Worm (Caenorhabditis elegans) whole organism, L2 larva: ENCODE data around the gene F16B3.3.

ENCODE experiments used
- C34F6.9 ChIP-seq: fragments of 150-350 bp; optimal IDR thresholded peaks from 2 replicates; lab custom pipeline; 2014; ENCODE audit warnings: missing biosample characterization, missing genetic modification characterization
- R02D3.7 ChIP-seq: fragments of 150-350 bp; optimal IDR thresholded peaks from 2 replicates; lab custom pipeline; 2014; ENCODE audit warnings: missing biosample characterization, missing genetic modification characterization
- Y55F3AM.14 ChIP-seq: fragments of 200-800 bp; sonication (Bioruptor generic); optimal IDR thresholded peaks from 2 replicates; lab custom pipeline; 2018; ENCODE audit warnings: mild to moderate bottlenecking, missing genetic modification characterization, missing compliant biosample characterization
- ZK546.5 ChIP-seq: sonication (generic microtip); optimal IDR thresholded peaks from 2 replicates; lab custom pipeline; 2017; ENCODE audit warnings: missing biosample characterization, missing genetic modification characterization
- alr-1 ChIP-seq: fragments of 150-350 bp; optimal IDR thresholded peaks from 2 replicates; lab custom pipeline; 2014; ENCODE audit warnings: missing biosample characterization, missing genetic modification characterization
- aly-2 ChIP-seq: fragments of 150-350 bp; optimal IDR thresholded peaks from 2 replicates; lab custom pipeline; 2014; ENCODE audit warnings: missing biosample characterization, missing genetic modification characterization
- ama-1 ChIP-seq: fragments of 150-350 bp; optimal IDR thresholded peaks from 2 replicates; lab custom pipeline; 2018; ENCODE audit warnings: inconsistent platforms
- blmp-1 ChIP-seq: sonication (generic microtip); optimal IDR thresholded peaks from 2 replicates; lab custom pipeline; 2017; ENCODE audit warnings: missing genetic modification characterization, mild to moderate bottlenecking, missing compliant biosample characterization, antibody characterized with exemption, moderate library complexity; ENCODE audit not compliant: insufficient read depth
- ceh-16 ChIP-seq: fragments of 150-350 bp; optimal IDR thresholded peaks from 2 replicates; lab custom pipeline; 2014; ENCODE audit warnings: missing biosample characterization, missing genetic modification characterization
- ceh-82 ChIP-seq: fragments of 150-350 bp; optimal IDR thresholded peaks from 2 replicates; lab custom pipeline; 2014; ENCODE audit warnings: missing biosample characterization, missing genetic modification characterization
- crh-2 ChIP-seq: sonication (generic microtip); optimal IDR thresholded peaks from 2 replicates; lab custom pipeline; 2017; ENCODE audit warnings: missing biosample characterization, missing genetic modification characterization
- dmd-4 ChIP-seq: sonication (generic microtip); optimal IDR thresholded peaks from 2 replicates; lab custom pipeline; 2017; ENCODE audit warnings: missing biosample characterization, missing genetic modification characterization
- egl-27 ChIP-seq: sonication (generic microtip); optimal IDR thresholded peaks from 3 replicates; lab custom pipeline; 2017; ENCODE audit warnings: missing biosample characterization, missing genetic modification reagents, missing genetic modification characterization
- elt-3 ChIP-seq: sonication (generic microtip); optimal IDR thresholded peaks from 2 replicates; lab custom pipeline; 2017; ENCODE audit warnings: missing biosample characterization, missing genetic modification characterization
- fos-1 ChIP-seq: fragments of 150-350 bp; optimal IDR thresholded peaks from 2 replicates; lab custom pipeline; 2014; ENCODE audit warnings: missing biosample characterization, missing genetic modification characterization
- gmeb-1 ChIP-seq: fragments of 150-350 bp; optimal IDR thresholded peaks from 2 replicates; lab custom pipeline; 2014; ENCODE audit warnings: missing biosample characterization, missing genetic modification characterization
- lin-11 ChIP-seq: fragments of 150-350 bp; sonication (generic microtip); optimal IDR thresholded peaks from 2 replicates; lab custom pipeline; 2014; ENCODE audit warnings: missing biosample characterization, missing genetic modification characterization, inconsistent platforms, mixed read lengths
- lin-13 ChIP-seq: fragments of 150-350 bp; optimal IDR thresholded peaks from 2 replicates; lab custom pipeline; 2014; ENCODE audit warnings: missing biosample characterization, missing genetic modification reagents, missing genetic modification characterization
- lsy-2 ChIP-seq, 2 experiments: fragments of 150-350 bp in 1 of 2; sonication (generic microtip) in 1 of 2; optimal IDR thresholded peaks; 2 replicates each; lab custom pipeline; 2014 to 2017; ENCODE audit warnings: missing biosample characterization in 2 of 2, missing genetic modification characterization in 2 of 2
- mab-5 ChIP-seq: fragments of 150-350 bp; optimal IDR thresholded peaks from 2 replicates; lab custom pipeline; 2014; ENCODE audit warnings: missing biosample characterization, missing genetic modification characterization
- mbf-1 ChIP-seq: sonication (generic microtip); optimal IDR thresholded peaks from 2 replicates; lab custom pipeline; 2017; ENCODE audit warnings: missing biosample characterization, missing genetic modification characterization
- mdl-1 ChIP-seq, 2 experiments: fragments of 150-350 bp in 1 of 2; sonication (generic microtip) in 1 of 2; optimal IDR thresholded peaks; 2 replicates each; lab custom pipeline; 2017; ENCODE audit warnings: missing biosample characterization in 2 of 2, missing genetic modification characterization in 2 of 2
- nhr-10 ChIP-seq: sonication (generic microtip); optimal IDR thresholded peaks from 2 replicates; lab custom pipeline; 2017; ENCODE audit warnings: missing biosample characterization, missing genetic modification characterization
- nhr-11 ChIP-seq: fragments of 150-350 bp; optimal IDR thresholded peaks from 2 replicates; lab custom pipeline; 2014; ENCODE audit warnings: missing biosample characterization, missing genetic modification characterization
- nhr-12 ChIP-seq: fragments of 150-350 bp; optimal IDR thresholded peaks from 2 replicates; lab custom pipeline; 2014; ENCODE audit warnings: missing biosample characterization, missing genetic modification characterization
- nhr-129 ChIP-seq: fragments of 150-350 bp; optimal IDR thresholded peaks from 2 replicates; lab custom pipeline; 2014; ENCODE audit warnings: missing biosample characterization, missing genetic modification characterization
- nhr-21 ChIP-seq: fragments of 150-350 bp; optimal IDR thresholded peaks from 2 replicates; lab custom pipeline; 2014; ENCODE audit warnings: missing biosample characterization, missing genetic modification characterization
- nhr-23 ChIP-seq: fragments of 150-350 bp; optimal IDR thresholded peaks from 2 replicates; lab custom pipeline; 2014; ENCODE audit warnings: missing biosample characterization, missing genetic modification reagents, missing genetic modification characterization
- nhr-237 ChIP-seq: fragments of 150-350 bp; optimal IDR thresholded peaks from 2 replicates; lab custom pipeline; 2014; ENCODE audit warnings: missing biosample characterization, missing genetic modification characterization
- nhr-25 ChIP-seq: fragments of 150-350 bp; sonication (generic microtip); optimal IDR thresholded peaks from 3 replicates; lab custom pipeline; 2014; ENCODE audit warnings: missing biosample characterization, missing genetic modification characterization
- nhr-6 ChIP-seq: fragments of 150-350 bp; optimal IDR thresholded peaks from 2 replicates; lab custom pipeline; 2014; ENCODE audit warnings: missing biosample characterization, missing genetic modification characterization
- nhr-77 ChIP-seq: fragments of 150-350 bp; optimal IDR thresholded peaks from 2 replicates; lab custom pipeline; 2014; ENCODE audit warnings: missing biosample characterization, missing genetic modification characterization
- peb-1 ChIP-seq: fragments of 150-350 bp; optimal IDR thresholded peaks from 2 replicates; lab custom pipeline; 2014; ENCODE audit warnings: missing biosample characterization, missing genetic modification characterization
- sem-4 ChIP-seq: fragments of 150-350 bp; optimal IDR thresholded peaks from 2 replicates; lab custom pipeline; 2014; ENCODE audit warnings: missing biosample characterization, missing genetic modification reagents, missing genetic modification characterization
- sma-9 ChIP-seq, 2 experiments: fragments of 150-350 bp in 1 of 2; sonication (generic microtip) in 1 of 2; optimal IDR thresholded peaks; 2 replicates each; lab custom pipeline; 2014 to 2016; ENCODE audit warnings: missing genetic modification characterization in 2 of 2, mild to moderate bottlenecking in 1 of 2, missing biosample characterization in 1 of 2, missing compliant biosample characterization in 1 of 2, missing genetic modification reagents in 1 of 2, moderate library complexity in 1 of 2
- snpc-4 ChIP-seq: fragments of 150-350 bp; optimal IDR thresholded peaks from 2 replicates; lab custom pipeline; 2014; ENCODE audit warnings: missing biosample characterization, missing genetic modification characterization
- unc-55 ChIP-seq: fragments of 150-350 bp; sonication (generic microtip); optimal IDR thresholded peaks from 3 replicates; lab custom pipeline; 2014; ENCODE audit warnings: missing biosample characterization, missing genetic modification reagents, missing genetic modification characterization
- unc-62 ChIP-seq: fragments of 150-350 bp; optimal IDR thresholded peaks from 2 replicates; lab custom pipeline; 2014; ENCODE audit warnings: missing biosample characterization, missing genetic modification reagents, missing genetic modification characterization
- zag-1 ChIP-seq: fragments of 150-350 bp; optimal IDR thresholded peaks from 2 replicates; lab custom pipeline; 2014; ENCODE audit warnings: missing biosample characterization, missing genetic modification characterization
- ztf-1 ChIP-seq: fragments of 200-800 bp; sonication (Bioruptor generic); conservative IDR thresholded peaks from 2 replicates; pipeline ENCODE4 v1.3.6; 2022; ENCODE audit warnings: missing genetic modification characterization, missing compliant biosample characterization
- ztf-11 ChIP-seq: sonication (generic microtip); optimal IDR thresholded peaks from 2 replicates; lab custom pipeline; 2017; ENCODE audit warnings: missing biosample characterization, missing genetic modification characterization
- ztf-4 ChIP-seq: fragments of 150-350 bp; optimal IDR thresholded peaks from 2 replicates; lab custom pipeline; 2014; ENCODE audit warnings: missing biosample characterization, missing genetic modification characterization

Gene F16B3.3

DNA sequence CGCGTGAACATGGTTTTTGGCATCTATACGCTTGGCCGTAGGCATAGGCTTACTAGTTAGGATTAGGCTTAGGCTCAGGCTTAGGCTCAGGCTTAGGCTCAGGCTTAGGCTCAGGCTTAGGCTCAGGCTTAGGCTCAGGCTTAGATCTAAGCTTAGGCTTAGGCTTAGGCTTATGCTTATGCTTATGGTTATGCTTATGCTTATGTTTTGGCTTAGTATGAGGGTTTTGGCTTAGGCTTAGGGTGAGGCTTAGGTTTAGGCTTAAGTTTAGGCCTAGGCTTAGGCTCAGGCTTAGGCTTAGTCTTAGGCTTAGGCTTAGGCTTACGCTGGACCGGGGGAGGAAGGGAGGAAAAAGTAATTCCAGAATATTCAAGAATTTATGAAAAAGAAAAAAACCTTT lies 11.9 kb downstream of the F16B3.3 start:
- no peak for TF ChIP-seq alr-1 (tag; lab: Kevin White, UChicago)
- no peak for TF ChIP-seq Y55F3AM.14
- TF ChIP-seq gmeb-1 (tag; lab: Kevin White, UChicago): no peak
- no peak for TF ChIP-seq nhr-6 (tag; lab: Kevin White, UChicago)

ce11 chrV:1302090-1302489 lies 15.6 kb downstream of the F16B3.3 start:
- TF ChIP-seq unc-55 (GFP tag; lab: Kevin White, UChicago): no peak
- no peak for TF ChIP-seq ceh-82
- TF ChIP-seq peb-1 (tag; lab: Kevin White, UChicago): no peak
- no peak for TF ChIP-seq egl-27
- no peak for TF ChIP-seq elt-3 (tag; lab: Kevin White, UChicago)
- no peak for TF ChIP-seq lsy-2 (tag; optimal IDR thresholded peaks at IDR 0.05; lab: Kevin White, UChicago)

DNA sequence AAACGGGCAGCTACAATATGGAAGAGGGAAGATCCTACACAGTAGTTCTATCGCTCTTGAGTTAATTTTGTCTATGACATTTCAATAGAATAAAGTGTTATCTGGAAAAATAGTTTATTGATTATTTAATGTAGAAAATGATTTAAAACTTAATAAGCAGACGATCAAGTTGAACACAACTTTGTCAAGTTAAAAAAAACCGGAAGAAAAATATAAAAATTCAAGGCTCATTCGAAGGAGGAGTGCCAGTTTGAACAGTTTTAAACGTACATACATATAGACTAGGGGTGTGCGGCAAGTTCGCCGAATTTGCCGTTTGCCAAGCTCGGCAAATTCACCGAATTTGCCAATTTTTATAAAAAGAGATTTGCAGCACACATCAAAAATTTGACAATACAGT lies 18.5 kb downstream of the F16B3.3 start, which contains the start of gene egl-2:
Gene egl-2 (minus strand): TSS at position 101 of the 400 bp plus-strand sequence.
- no peak for TF ChIP-seq blmp-1 (tag; lab: Kevin White, UChicago)
- TF ChIP-seq nhr-77 (tag; lab: Kevin White, UChicago): no peak
- TF ChIP-seq Y55F3AM.14: no peak
- TF ChIP-seq peb-1 (tag; lab: Kevin White, UChicago): no peak
- TF ChIP-seq nhr-25 (tag; lab: Kevin White, UChicago): no peak
- TF ChIP-seq nhr-10 (tag; lab: Kevin White, UChicago): no peak
- TF ChIP-seq gmeb-1 (tag; lab: Kevin White, UChicago): no peak
- TF ChIP-seq ceh-16 (tag; lab: Kevin White, UChicago): no peak
- TF ChIP-seq C34F6.9: no peak
- TF ChIP-seq R02D3.7 (tag; lab: Kevin White, UChicago): no peak
- TF ChIP-seq alr-1 (tag; lab: Kevin White, UChicago): no peak
- TF ChIP-seq nhr-11: no peak
- TF ChIP-seq mab-5 (tag; lab: Kevin White, UChicago): no peak
- TF ChIP-seq mdl-1 (tag; optimal IDR thresholded peaks at IDR 0.05; lab: Kevin White, UChicago): no peak
- TF ChIP-seq mbf-1 (tag; lab: Kevin White, UChicago): no peak
- no peak for TF ChIP-seq dmd-4 (tag; lab: Kevin White, UChicago)
- TF ChIP-seq nhr-23 (tag; lab: Kevin White, UChicago): no peak
- TF ChIP-seq elt-3 (tag; lab: Kevin White, UChicago): no peak

- TF ChIP-seq egl-27 (no peak), fos-1 (tag; lab: Kevin White, UChicago) (peak; percentile 4), ceh-16 (tag; lab: Kevin White, UChicago) (no peak), unc-62 (GFP tag; lab: Kevin White, UChicago) (no peak), mdl-1 (tag; optimal IDR thresholded peaks at IDR 0.05; lab: Kevin White, UChicago) (no peak), ztf-1 (GFP tag; lab: Robert Waterston, UW) (no peak), sem-4 (tag; lab: Kevin White, UChicago) (no peak), lin-13 (GFP tag; lab: Kevin White, UChicago) (no peak), ama-1 (lab: Kevin White, UChicago) (no peak), peb-1 (tag; lab: Kevin White, UChicago) (no peak), Y55F3AM.14 (no peak), ceh-82 (no peak), sma-9 (GFP tag; optimal IDR thresholded peaks at IDR 0.05; lab: Kevin White, UChicago) (peak; percentile 38), sma-9 (tag; optimal IDR thresholded peaks at IDR 0.05; lab: Kevin White, UChicago) (no peak), lin-11 (tag; lab: Kevin White, UChicago) (no peak)
These were observed 30.4 kb downstream of the F16B3.3 start for ce11 chrV:1287276-1287675.

- TF ChIP-seq sma-9 (GFP tag; optimal IDR thresholded peaks at IDR 0.05; lab: Kevin White, UChicago) (peak; percentile 49), sma-9 (tag; optimal IDR thresholded peaks at IDR 0.05; lab: Kevin White, UChicago) (no peak), mbf-1 (tag; lab: Kevin White, UChicago) (no peak), ama-1 (lab: Kevin White, UChicago) (peak; percentile 6), nhr-21 (tag; lab: Kevin White, UChicago) (no peak), nhr-23 (tag; lab: Kevin White, UChicago) (no peak), gmeb-1 (tag; lab: Kevin White, UChicago) (peak; percentile 42), aly-2 (tag; lab: Kevin White, UChicago) (no peak), ztf-11 (no peak), nhr-237 (tag; lab: Kevin White, UChicago) (no peak), nhr-77 (tag; lab: Kevin White, UChicago) (no peak), crh-2 (tag; lab: Kevin White, UChicago) (peak; percentile 43), C34F6.9 (peak; percentile 64), snpc-4 (tag; lab: Kevin White, UChicago) (no peak), fos-1 (tag; lab: Kevin White, UChicago) (peak; percentile 50), ZK546.5 (tag; lab: Kevin White, UChicago) (no peak), nhr-12 (tag; lab: Kevin White, UChicago) (no peak), nhr-11 (no peak), mdl-1 (tag; optimal IDR thresholded peaks at IDR 0.05; lab: Kevin White, UChicago) (no peak), lsy-2 (tag; optimal IDR thresholded peaks at IDR 0.05; lab: Kevin White, UChicago) (no peak), ztf-4 (tag; lab: Kevin White, UChicago) (no peak), nhr-129 (tag; lab: Kevin White, UChicago) (peak; percentile 63), ztf-1 (GFP tag; lab: Robert Waterston, UW) (no peak), peb-1 (tag; lab: Kevin White, UChicago) (no peak), unc-55 (GFP tag; lab: Kevin White, UChicago) (peak; percentile 26), ceh-16 (tag; lab: Kevin White, UChicago) (no peak), zag-1 (tag; lab: Kevin White, UChicago) (no peak)
These were observed 32.0 kb downstream of the F16B3.3 start, which contains the start of gene tank-1 for ce11 chrV:1285657-1286123. Gene tank-1, minus strand, starts transcription at chrV:1285707.
